Worm (Caenorhabditis elegans): ENCODE data around the gene nob-1.

The nob-1 gene

DNA sequence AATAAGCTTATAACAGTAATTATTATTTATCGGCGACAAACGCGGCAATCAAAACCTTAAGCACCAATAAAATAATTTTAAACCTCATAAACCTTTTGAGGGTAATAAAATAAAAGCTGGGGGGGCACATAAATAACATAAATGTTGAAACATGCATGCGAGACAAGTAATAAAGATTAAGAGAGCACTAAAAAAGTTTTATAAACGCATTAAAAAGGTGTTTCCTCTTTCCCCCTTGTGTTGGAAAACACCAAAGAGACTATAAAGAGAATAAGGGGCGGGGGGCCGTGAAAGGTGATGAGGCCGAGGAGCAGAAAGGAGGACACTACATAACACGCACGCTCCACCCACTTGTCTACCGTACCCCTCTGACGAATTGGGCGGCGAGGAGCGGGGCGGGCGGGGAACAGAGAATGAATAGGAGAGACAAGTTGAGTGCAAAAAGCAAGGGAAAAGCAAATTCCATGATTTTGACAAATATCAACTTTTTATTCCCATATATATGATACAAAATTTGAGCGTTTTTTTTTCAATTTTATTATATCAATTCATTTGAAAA lies 712 bp upstream of the nob-1 start:
- TF ChIP-seq lsl-1 (GFP tag; optimal IDR thresholded peaks at IDR 0.05) (no peak), hlh-26 (GFP tag; conservative IDR thresholded peaks at IDR 0.05) (no peak), zfh-2 (GFP tag; conservative IDR thresholded peaks at IDR 0.05) (peak; percentile 59), lin-35 (GFP tag; optimal IDR thresholded peaks at IDR 0.05) (no peak), nfyb-1 (GFP tag; IDR thresholded peaks at IDR 0.05) (peak; percentile 68)

DNA sequence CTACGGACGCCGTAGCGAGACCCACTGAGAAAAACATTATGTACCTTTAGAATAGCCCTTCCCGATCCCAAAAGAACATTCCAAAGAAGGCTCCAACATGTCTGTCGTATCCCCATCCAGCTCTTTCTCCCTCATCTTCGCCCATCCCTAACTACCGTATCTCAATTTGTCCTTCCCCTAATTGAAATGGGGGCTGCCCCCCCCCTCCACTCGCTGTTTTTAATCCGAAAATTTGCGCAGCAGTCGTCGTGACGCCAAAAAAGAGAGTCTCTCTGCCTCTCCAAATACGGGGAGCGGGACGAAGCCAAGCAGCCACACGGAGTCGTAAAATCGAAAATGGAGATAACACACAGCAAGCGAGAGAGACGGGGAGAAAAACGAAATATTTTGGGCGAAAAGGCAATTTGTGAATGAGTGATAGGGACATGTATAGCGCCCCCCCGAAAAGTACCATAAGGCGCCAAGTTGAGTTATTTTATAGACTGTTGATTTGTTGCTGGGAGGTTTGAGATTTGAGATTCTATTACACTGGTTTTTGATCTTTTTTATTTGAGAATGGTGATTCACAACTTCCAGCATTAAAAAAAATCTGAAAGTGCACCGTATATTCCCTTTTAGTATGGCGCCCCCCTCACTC lies 2.0 kb downstream of the nob-1 start:
- TF ChIP-seq zfh-2 (GFP tag; conservative IDR thresholded peaks at IDR 0.05) = peak; percentile 61
- TF ChIP-seq rpc-1 (optimal IDR thresholded peaks at IDR 0.05) = no peak
- TF ChIP-seq rpc-1 (tag; optimal IDR thresholded peaks at IDR 0.05) = no peak

DNA sequence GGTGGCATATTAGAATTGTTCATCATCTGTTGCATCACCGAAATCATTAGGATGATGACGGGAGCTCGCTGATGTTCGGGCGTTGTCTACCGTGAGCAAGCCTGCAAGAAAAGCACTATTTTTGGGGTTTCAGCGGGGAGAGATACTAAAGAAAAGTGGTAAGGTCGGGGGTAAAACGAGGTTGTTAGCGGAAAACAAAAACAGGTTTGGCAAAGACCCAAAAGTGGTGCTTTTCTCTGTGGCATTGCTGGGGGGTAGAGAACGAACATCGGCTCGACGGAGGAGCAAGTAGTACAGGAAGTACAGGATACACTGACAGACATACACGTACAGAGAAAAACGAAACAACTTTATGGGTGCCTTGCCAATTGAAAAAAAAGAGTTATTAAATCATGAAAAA lies 6.7 kb downstream of the nob-1 start, which contains the start of gene php-3:
Gene php-3 (minus strand): TSS at position 101 of the 400 bp plus-strand sequence.
- TF ChIP-seq Y53G8AR.9 (GFP tag; conservative IDR thresholded peaks at IDR 0.05) = no peak
- TF ChIP-seq lir-1 (GFP tag; conservative IDR thresholded peaks at IDR 0.05) = no peak
- no peak for TF ChIP-seq Y67H2A.10 (GFP tag; conservative IDR thresholded peaks at IDR 0.05)
- TF ChIP-seq zim-3 (tag; optimal IDR thresholded peaks at IDR 0.05) = no peak
- no peak for TF ChIP-seq ekl-4 (GFP tag; IDR thresholded peaks at IDR 0.05)
- TF ChIP-seq sptf-2 (GFP tag; optimal IDR thresholded peaks at IDR 0.05) = no peak
- TF ChIP-seq ceh-100 (GFP tag; IDR thresholded peaks at IDR 0.05) = no peak
- no peak for TF ChIP-seq bed-2 (GFP tag; IDR thresholded peaks at IDR 0.05)
- no peak for TF ChIP-seq egl-18 (GFP tag; IDR thresholded peaks at IDR 0.05)
- TF ChIP-seq K11D2.4 (GFP tag; IDR thresholded peaks at IDR 0.05) = no peak
- no peak for TF ChIP-seq unc-130 (GFP tag; optimal IDR thresholded peaks at IDR 0.05)
- no peak for TF ChIP-seq egrh-3 (GFP tag; IDR thresholded peaks at IDR 0.05)
- no peak for TF ChIP-seq B0019.2 (GFP tag; conservative IDR thresholded peaks at IDR 0.05)
- TF ChIP-seq ztf-3 (GFP tag; optimal IDR thresholded peaks at IDR 0.05) = no peak
- no peak for TF ChIP-seq madf-10 (tag; optimal IDR thresholded peaks at IDR 0.05)
- no peak for TF ChIP-seq ceh-40 (GFP tag; IDR thresholded peaks at IDR 0.05)
- no peak for TF ChIP-seq cebp-2 (GFP tag; IDR thresholded peaks at IDR 0.05)

DNA sequence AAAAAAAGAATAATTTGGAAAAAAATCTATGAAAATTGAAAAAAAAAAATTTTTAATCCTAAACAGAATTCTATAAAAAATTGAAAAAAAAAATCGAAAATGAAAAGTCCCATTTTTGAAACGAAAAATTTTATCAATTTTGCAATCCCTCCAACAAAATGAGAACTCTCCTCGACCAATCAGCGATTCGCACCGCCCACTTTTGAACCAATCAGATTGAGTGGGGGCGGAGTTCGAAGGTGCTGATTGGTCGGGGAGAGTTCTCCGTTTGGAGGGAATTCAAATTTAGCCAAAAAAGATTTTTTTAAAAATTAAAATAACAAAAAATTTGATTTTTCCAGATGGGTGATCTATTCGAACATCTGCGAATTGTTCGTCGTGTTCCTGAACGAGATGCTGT lies 16.4 kb downstream of the nob-1 start:
- TF ChIP-seq D2030.7 (GFP tag; IDR thresholded peaks at IDR 0.05) (no peak), nhr-120 (GFP tag; IDR thresholded peaks at IDR 0.05) (no peak), tbp1 (GFP tag; optimal IDR thresholded peaks at IDR 0.05) (no peak), pha-4 (tag; optimal IDR thresholded peaks at IDR 0.05) (no peak), ceh-91 (GFP tag; IDR thresholded peaks at IDR 0.05) (no peak), snpc-4 (GFP tag; optimal IDR thresholded peaks at IDR 0.05) (no peak), snpc-4 (tag; optimal IDR thresholded peaks at IDR 0.05) (no peak), egl-44 (GFP tag; IDR thresholded peaks at IDR 0.05) (no peak), repo-1 (tag; optimal IDR thresholded peaks at IDR 0.05) (no peak), attf-3 (GFP tag; conservative IDR thresholded peaks at IDR 0.05) (no peak), F57C9.4 (tag; optimal IDR thresholded peaks at IDR 0.05) (no peak), dpl-1 (GFP tag; optimal IDR thresholded peaks at IDR 0.05) (no peak), bed-2 (GFP tag; IDR thresholded peaks at IDR 0.05) (no peak), cebp-1 (GFP tag; IDR thresholded peaks at IDR 0.05) (no peak), cebp-1 (tag; optimal IDR thresholded peaks at IDR 0.05) (no peak), atf-7 (tag; optimal IDR thresholded peaks at IDR 0.05) (no peak), snpc-1.1 (tag; optimal IDR thresholded peaks at IDR 0.05; ENCODE audit: insufficient read depth) (no peak), C06A6.2 (GFP tag; conservative IDR thresholded peaks at IDR 0.05) (no peak), unc-130 (GFP tag; optimal IDR thresholded peaks at IDR 0.05) (no peak), Y53G8AR.9 (GFP tag; conservative IDR thresholded peaks at IDR 0.05) (no peak)

All from whole organism, young adult.